Worm (Caenorhabditis elegans) whole organism, midembryonic: ENCODE measurements around the gene C05D9.3.
"Not testable (repeated sequence)": the region's sequence is repeated elsewhere in the genome, so short reads cannot be mapped to it uniquely, and the experiment has no call there.

Source experiments
- ref-1 ChIP-seq: fragments of 200-800 bp; sonication (Bioruptor generic); conservative IDR thresholded peaks from 2 replicates; pipeline ENCODE4 v1.3.6; 2022; ENCODE audit warnings: missing genetic modification reagents, missing genetic modification characterization, missing compliant biosample characterization
- tab-1 ChIP-seq: fragments of 200-800 bp; sonication (Bioruptor generic); IDR thresholded peaks from 2 replicates; pipeline ENCODE4 v1.3.6; 2022; ENCODE audit warnings: missing genetic modification characterization, missing compliant biosample characterization

- TF ChIP-seq ref-1 (GFP tag; lab: Robert Waterston, UW); tab-1: not testable (repeated sequence)
Observed at ce11 chrX:1070585-1070984, 41.1 kb upstream of the C05D9.3 start.
